Fruit fly (Drosophila melanogaster) S2 (cell line): ENCODE results near the gene Glys.

Experiments
- CG8478 ChIP-seq: fragments of >200 bp; optimal IDR thresholded peaks from 2 replicates; lab custom pipeline; 2018
- CTCF ChIP-seq, 2 experiments: fragments of >200 bp; optimal IDR thresholded peaks; 2 replicates each; lab custom pipeline; 2018

- no peak for TF ChIP-seq CG8478
- TF ChIP-seq CTCF (optimal IDR thresholded peaks at IDR 0.05; lab: Kevin White, UChicago) = no peak
Measured at dm6 chr3R:15124559-15124958, 22.8 kb downstream of the Glys start.
